Worm (Caenorhabditis elegans): Measurements from ENCODE around the gene W09G12.8.

DNA sequence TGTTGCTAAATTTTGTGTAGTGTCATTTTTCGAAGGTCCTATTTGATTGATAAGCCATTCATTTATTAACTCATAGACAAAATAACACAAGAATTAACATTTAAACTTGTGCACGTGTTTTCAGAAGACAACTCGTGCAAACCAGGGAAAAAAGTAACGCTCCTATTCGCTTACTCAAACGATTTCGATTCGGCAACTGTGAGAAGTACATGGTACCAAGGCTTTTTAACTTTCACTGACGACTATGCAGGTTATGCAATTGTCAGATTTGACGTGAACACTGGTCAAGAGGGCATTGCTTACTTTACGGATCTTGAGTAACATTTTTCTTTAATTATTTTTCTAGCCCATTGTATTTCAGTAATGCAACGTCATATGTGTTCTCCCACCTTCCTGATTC lies 35.9 kb downstream of the W09G12.8 start:
- TF ChIP-seq nhr-129 (tag; optimal IDR thresholded peaks at IDR 0.05) (no peak), nhr-11 (tag; optimal IDR thresholded peaks at IDR 0.05) (no peak), elt-3 (tag; optimal IDR thresholded peaks at IDR 0.05) (no peak), unc-39 (tag; optimal IDR thresholded peaks at IDR 0.05) (no peak), skn-1 (tag; optimal IDR thresholded peaks at IDR 0.05) (no peak), mab-5 (tag; optimal IDR thresholded peaks at IDR 0.05) (no peak), nhr-77 (tag; optimal IDR thresholded peaks at IDR 0.05) (no peak), blmp-1 (tag; optimal IDR thresholded peaks at IDR 0.05; ENCODE audit: insufficient read depth) (no peak), egl-27 (tag; optimal IDR thresholded peaks at IDR 0.05) (no peak), zag-1 (tag; optimal IDR thresholded peaks at IDR 0.05) (no peak), ZK546.5 (tag; optimal IDR thresholded peaks at IDR 0.05) (no peak), ztf-11 (tag; optimal IDR thresholded peaks at IDR 0.05) (no peak)
